Fruit fly (Drosophila melanogaster) ovary, adult (tissue): Measurements from ENCODE around the gene Uch-L5R.
A peak's percentile ranks its signal among the peaks of the same experiment; 100 is the strongest.

Experiments
- CG17801 ChIP-seq: fragments of 200-800 bp; optimal IDR thresholded peaks from 2 replicates; lab custom pipeline; 2019; ENCODE audit warnings: missing biosample characterization, mild to moderate bottlenecking, missing genetic modification characterization, moderate library complexity; ENCODE audit not compliant: partially characterized antibody

Gene Uch-L5R

dm6 chrX:12007593-12007992, 48.8 kb downstream of the Uch-L5R start:
- no peak for TF ChIP-seq CG17801

dm6 chrX:12006678-12007441, 49.6 kb downstream of the Uch-L5R start, which contains the start of gene CG1806:
Gene CG1806 (plus strand): TSS chrX:12007176.
- peak; percentile 96 for TF ChIP-seq CG17801
